Fruit fly (Drosophila melanogaster): Measurements from ENCODE around the gene KdelR.
A peak's percentile ranks its signal among the peaks of the same experiment; 100 is the strongest.

DNA sequence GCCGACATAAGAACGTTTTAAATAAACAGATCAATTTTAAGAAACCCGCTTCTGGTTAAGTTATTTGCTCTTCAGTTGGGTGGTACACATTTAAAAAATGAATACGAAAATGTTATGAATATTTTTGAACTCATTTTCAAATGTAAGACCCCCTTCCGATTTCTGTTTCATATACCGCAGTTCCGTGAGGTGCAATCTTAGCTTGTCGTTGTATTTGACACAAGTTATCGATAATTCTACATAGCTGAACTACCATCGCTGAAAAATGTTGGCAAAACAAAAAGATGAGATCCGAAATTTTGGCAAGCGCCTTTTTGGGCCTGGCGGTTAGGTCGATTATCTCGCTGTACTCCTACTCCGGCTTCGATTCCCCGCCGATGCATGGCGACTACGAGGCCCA lies 46.8 kb upstream of the KdelR start, which contains the start of gene gny:
- no peak for TF ChIP-seq Hr96 (GFP tag; optimal IDR thresholded peaks at IDR 0.05)
- no peak for TF ChIP-seq toe (GFP tag; optimal IDR thresholded peaks at IDR 0.05)
- no peak for TF ChIP-seq cic (GFP tag; optimal IDR thresholded peaks at IDR 0.05)
- TF ChIP-seq CG1620 (GFP tag; optimal IDR thresholded peaks at IDR 0.05), result no peak
- no peak for TF ChIP-seq CG11617 (GFP tag; optimal IDR thresholded peaks at IDR 0.05)
- no peak for TF ChIP-seq pad (GFP tag; optimal IDR thresholded peaks at IDR 0.05)
- TF ChIP-seq CG7045 (GFP tag; optimal IDR thresholded peaks at IDR 0.05), result no peak
- peak; percentile 15 for TF ChIP-seq bab1 (GFP tag; optimal IDR thresholded peaks at IDR 0.05)
- TF ChIP-seq ovo (GFP tag; optimal IDR thresholded peaks at IDR 0.05), result no peak
- no peak for TF ChIP-seq CG12768 (GFP tag; optimal IDR thresholded peaks at IDR 0.05)
- TF ChIP-seq tj (GFP tag; optimal IDR thresholded peaks at IDR 0.05), result no peak
- no peak for TF ChIP-seq CG33017 (tag; optimal IDR thresholded peaks at IDR 0.05)

All from whole organism, adult.